Fruit fly (Drosophila melanogaster) whole organism, embryonic: Measurements from ENCODE around the gene Sdhaf3.

Source experiments
- Ada2b ChIP-seq: fragments of 200-800 bp; sonication (Bioruptor generic); IDR thresholded peaks from 2 replicates; pipeline ENCODE4 v1.3.6; 2022; ENCODE audit warnings: missing biosample characterization, missing genetic modification characterization
- CG10565 ChIP-seq: fragments of 200-800 bp; sonication (Bioruptor generic); optimal IDR thresholded peaks from 3 replicates; lab custom pipeline; 2016; ENCODE audit warnings: missing biosample characterization, mild to moderate bottlenecking, missing genetic modification characterization
- CG11093 ChIP-seq: fragments of 200-800 bp; sonication (Bioruptor generic); IDR thresholded peaks from 3 replicates; pipeline ENCODE4 v1.3.6; 2022; ENCODE audit warnings: missing biosample characterization, missing genetic modification characterization
- CG14050 ChIP-seq: fragments of 200-800 bp; sonication (Bioruptor generic); IDR thresholded peaks from 3 replicates; pipeline ENCODE4 v1.3.6; 2022; ENCODE audit warnings: missing biosample characterization, missing genetic modification characterization
- CG16815 ChIP-seq: fragments of 200-800 bp; sonication (Bioruptor generic); optimal IDR thresholded peaks from 3 replicates; lab custom pipeline; 2017; ENCODE audit warnings: missing biosample characterization, mild to moderate bottlenecking, missing genetic modification characterization
- CG17612 ChIP-seq: fragments of 200-800 bp; sonication (Bioruptor generic); IDR thresholded peaks from 2 replicates; pipeline ENCODE4 v1.3.6; 2022; ENCODE audit warnings: missing biosample characterization, missing genetic modification characterization
- CG18764 ChIP-seq: fragments of 200-800 bp; sonication (Bioruptor generic); optimal IDR thresholded peaks from 3 replicates; lab custom pipeline; 2016; ENCODE audit warnings: missing biosample characterization, missing genetic modification characterization
- CG2120 ChIP-seq: fragments of 200-800 bp; sonication (Bioruptor generic); optimal IDR thresholded peaks from 3 replicates; lab custom pipeline; 2016; ENCODE audit warnings: missing biosample characterization, missing genetic modification characterization
- CG31441 ChIP-seq: fragments of 200-800 bp; sonication (Bioruptor generic); IDR thresholded peaks from 2 replicates; pipeline ENCODE4 v1.3.6; 2022; ENCODE audit warnings: missing biosample characterization, missing genetic modification characterization
- CG34422 ChIP-seq: fragments of 200-800 bp; sonication (Bioruptor generic); IDR thresholded peaks from 3 replicates; pipeline ENCODE4 v1.3.6; 2022; ENCODE audit warnings: missing biosample characterization, missing genetic modification characterization
- CG43689 ChIP-seq: fragments of 200-800 bp; sonication (Bioruptor generic); IDR thresholded peaks from 2 replicates; pipeline ENCODE4 v1.3.6; 2022; ENCODE audit warnings: missing biosample characterization, missing genetic modification characterization
- CG6654 ChIP-seq: fragments of 200-800 bp; sonication (Bioruptor generic); optimal IDR thresholded peaks from 2 replicates; lab custom pipeline; 2017; ENCODE audit warnings: missing biosample characterization, mild to moderate bottlenecking, missing genetic modification characterization
- CG6689 ChIP-seq: fragments of 200-800 bp; sonication (Bioruptor generic); IDR thresholded peaks from 2 replicates; pipeline ENCODE4 v1.3.6; 2022; ENCODE audit warnings: missing biosample characterization, missing genetic modification characterization
- CG6791 ChIP-seq: fragments of 200-800 bp; sonication (Bioruptor generic); IDR thresholded peaks from 3 replicates; pipeline ENCODE4 v1.3.6; 2022; ENCODE audit warnings: missing biosample characterization, missing genetic modification characterization; ENCODE audit not compliant: partially characterized antibody
- CG6813 ChIP-seq: fragments of 200-800 bp; sonication (Bioruptor generic); optimal IDR thresholded peaks from 2 replicates; lab custom pipeline; 2017; ENCODE audit warnings: missing biosample characterization, missing genetic modification characterization, mild to moderate bottlenecking, moderate library complexity, missing genetic modification reagents
- CG9797 ChIP-seq: fragments of 200-800 bp; sonication (Bioruptor generic); optimal IDR thresholded peaks from 3 replicates; lab custom pipeline; 2018; ENCODE audit warnings: missing biosample characterization, mild to moderate bottlenecking, missing genetic modification characterization
- Chrac-16 ChIP-seq: fragments of 200-800 bp; sonication (Bioruptor generic); optimal IDR thresholded peaks from 3 replicates; lab custom pipeline; 2016; ENCODE audit warnings: missing biosample characterization, missing genetic modification characterization
- Fer2 ChIP-seq: fragments of 200-800 bp; sonication (Bioruptor generic); optimal IDR thresholded peaks from 2 replicates; lab custom pipeline; 2018; ENCODE audit warnings: missing biosample characterization, mild to moderate bottlenecking, missing genetic modification characterization, moderate library complexity
- HmgZ ChIP-seq: fragments of 200-800 bp; sonication (Bioruptor generic); optimal IDR thresholded peaks from 2 replicates; lab custom pipeline; 2018; ENCODE audit warnings: missing biosample characterization, mild to moderate bottlenecking, missing genetic modification characterization
- Hmr ChIP-seq: fragments of 200-800 bp; sonication (Bioruptor generic); optimal IDR thresholded peaks from 3 replicates; lab custom pipeline; 2017; ENCODE audit warnings: mild to moderate bottlenecking, missing biosample characterization, missing genetic modification reagents, missing genetic modification characterization
- Hsf ChIP-seq: fragments of 200-800 bp; sonication (Bioruptor generic); optimal IDR thresholded peaks from 3 replicates; lab custom pipeline; 2016; ENCODE audit warnings: missing biosample characterization, missing genetic modification characterization
- Tbp ChIP-seq: fragments of >200 bp; optimal IDR thresholded peaks from 2 replicates; lab custom pipeline; 2018; ENCODE audit warnings: missing biosample characterization, missing genetic modification characterization
- Usf ChIP-seq: fragments of 200-800 bp; sonication (Bioruptor generic); optimal IDR thresholded peaks from 2 replicates; lab custom pipeline; 2017; ENCODE audit warnings: missing genotype, missing biosample characterization, missing genetic modification characterization
- ab ChIP-seq: fragments of 200-800 bp; sonication (Bioruptor generic); optimal IDR thresholded peaks from 2 replicates; lab custom pipeline; 2016; ENCODE audit warnings: missing biosample characterization, missing genetic modification characterization
- cas ChIP-seq: fragments of 200-800 bp; sonication (Bioruptor generic); IDR thresholded peaks from 2 replicates; pipeline ENCODE4 v1.3.6; 2022; ENCODE audit warnings: missing biosample characterization, missing genetic modification characterization
- caup ChIP-seq: fragments of 200-800 bp; sonication (Bioruptor generic); optimal IDR thresholded peaks from 3 replicates; lab custom pipeline; 2017; ENCODE audit warnings: missing biosample characterization, mild to moderate bottlenecking, missing genetic modification characterization, moderate library complexity; ENCODE audit not compliant: severe bottlenecking
- chinmo ChIP-seq: fragments of 200-800 bp; sonication (Bioruptor generic); IDR thresholded peaks from 4 replicates; pipeline ENCODE4 v1.3.6; 2022; ENCODE audit warnings: missing biosample characterization, missing genetic modification characterization; ENCODE audit not compliant: partially characterized antibody
- crol ChIP-seq: fragments of 200-800 bp; sonication (Bioruptor generic); IDR thresholded peaks from 2 replicates; pipeline ENCODE4 v1.3.6; 2022; ENCODE audit warnings: missing biosample characterization, missing genetic modification characterization
- crp ChIP-seq, 2 experiments: fragments of 200-800 bp; sonication (Bioruptor generic); optimal IDR thresholded peaks; 2 replicates in 1 of 2; 3 replicates in 1 of 2; lab custom pipeline; 2017; ENCODE audit warnings: missing biosample characterization in 2 of 2, missing genetic modification characterization in 2 of 2, mild to moderate bottlenecking in 1 of 2, moderate library complexity in 1 of 2
- ems ChIP-seq: fragments of 200-800 bp; sonication (Bioruptor generic); optimal IDR thresholded peaks from 3 replicates; lab custom pipeline; 2016; ENCODE audit warnings: missing biosample characterization, missing genetic modification characterization
- exex ChIP-seq: fragments of 200-800 bp; sonication (Bioruptor generic); optimal IDR thresholded peaks from 4 replicates; lab custom pipeline; 2018; ENCODE audit warnings: missing biosample characterization, mild to moderate bottlenecking, missing genetic modification characterization, moderate library complexity
- fd64A ChIP-seq: fragments of 200-800 bp; sonication (Bioruptor generic); optimal IDR thresholded peaks from 3 replicates; lab custom pipeline; 2018; ENCODE audit warnings: missing biosample characterization, mild to moderate bottlenecking, missing genetic modification characterization
- her ChIP-seq: fragments of 200-800 bp; sonication (Bioruptor generic); optimal IDR thresholded peaks from 2 replicates; lab custom pipeline; 2016; ENCODE audit warnings: missing biosample characterization, missing genetic modification characterization
- hkb ChIP-seq, 2 experiments: fragments of 200-800 bp in 1 of 2; fragments of >200 bp in 1 of 2; sonication (Bioruptor generic) in 1 of 2; IDR thresholded peaks in 1 of 2; optimal IDR thresholded peaks in 1 of 2; 2 replicates each; pipeline versions ENCODE4 v1.3.6 to Lab custom; 2017 to 2022; ENCODE audit warnings: missing biosample characterization in 1 of 2, missing genetic modification characterization in 1 of 2
- ind ChIP-seq: fragments of 200-800 bp; sonication (Bioruptor generic); optimal IDR thresholded peaks from 3 replicates; lab custom pipeline; 2016; ENCODE audit warnings: missing biosample characterization, missing genetic modification characterization
- kay ChIP-seq: fragments of 200-800 bp; sonication (Bioruptor generic); optimal IDR thresholded peaks from 2 replicates; lab custom pipeline; 2016; ENCODE audit warnings: missing biosample characterization, missing genetic modification characterization
- lab ChIP-seq: fragments of 200-800 bp; sonication (Bioruptor generic); optimal IDR thresholded peaks from 3 replicates; lab custom pipeline; 2017; ENCODE audit warnings: missing biosample characterization, missing genetic modification characterization, mild to moderate bottlenecking, moderate library complexity, missing genetic modification reagents
- mld ChIP-seq: fragments of 200-800 bp; sonication (Bioruptor generic); IDR thresholded peaks from 3 replicates; pipeline ENCODE4 v1.3.6; 2022; ENCODE audit warnings: missing biosample characterization, missing genetic modification characterization; ENCODE audit not compliant: partially characterized antibody
- onecut ChIP-seq: fragments of 200-800 bp; sonication (Bioruptor generic); IDR thresholded peaks from 2 replicates; pipeline ENCODE4 v1.3.6; 2022; ENCODE audit warnings: missing biosample characterization, missing genetic modification characterization
- peb ChIP-seq: fragments of 200-800 bp; sonication (Bioruptor generic); IDR thresholded peaks from 2 replicates; pipeline ENCODE4 v1.3.6; 2022; ENCODE audit warnings: missing biosample characterization, missing genetic modification characterization
- pho ChIP-seq: fragments of 200-800 bp; sonication (Bioruptor generic); optimal IDR thresholded peaks from 2 replicates; lab custom pipeline; 2016; ENCODE audit warnings: missing biosample characterization, missing genetic modification characterization
- pros ChIP-seq: fragments of 200-800 bp; sonication (Bioruptor generic); optimal IDR thresholded peaks from 3 replicates; lab custom pipeline; 2019; ENCODE audit warnings: missing biosample characterization, mild to moderate bottlenecking, missing genetic modification characterization, moderate library complexity
- pum ChIP-seq: fragments of 200-800 bp; sonication (Bioruptor generic); optimal IDR thresholded peaks from 2 replicates; lab custom pipeline; 2016; ENCODE audit warnings: missing biosample characterization, missing genetic modification characterization
- pzg ChIP-seq: fragments of 200-800 bp; sonication (Bioruptor generic); optimal IDR thresholded peaks from 3 replicates; lab custom pipeline; 2018; ENCODE audit warnings: missing biosample characterization, mild to moderate bottlenecking, missing genetic modification characterization, moderate library complexity
- twi ChIP-seq: fragments of 200-800 bp; optimal IDR thresholded peaks from 2 replicates; lab custom pipeline; 2019; ENCODE audit warnings: missing biosample characterization, mild to moderate bottlenecking, missing genetic modification characterization, moderate library complexity
- usp ChIP-seq: fragments of >200 bp; optimal IDR thresholded peaks from 2 replicates; lab custom pipeline; 2017; ENCODE audit warnings: missing biosample characterization, missing genetic modification characterization
- vvl ChIP-seq: fragments of 200-800 bp; sonication (Bioruptor generic); IDR thresholded peaks from 2 replicates; pipeline ENCODE4 v1.3.6; 2022; ENCODE audit warnings: missing biosample characterization, missing genetic modification characterization
- zf30C ChIP-seq: fragments of 200-800 bp; sonication (Bioruptor generic); optimal IDR thresholded peaks from 3 replicates; lab custom pipeline; 2018; ENCODE audit warnings: missing biosample characterization, mild to moderate bottlenecking, missing genetic modification characterization
- zfh2 ChIP-seq: fragments of 200-800 bp; sonication (Bioruptor generic); optimal IDR thresholded peaks from 2 replicates; lab custom pipeline; 2016; ENCODE audit warnings: missing biosample characterization, missing genetic modification characterization

The Sdhaf3 gene

dm6 chr3R:16448378-16449134 is 33.7 kb downstream of the Sdhaf3 start (continued):
- no peak for TF ChIP-seq ab
- peak; percentile 57 for TF ChIP-seq her (GFP tag; lab: Kevin White, UChicago)
- peak; percentile 76 for TF ChIP-seq peb (GFP tag; lab: Robert Waterston, UW)
- peak; percentile 19 for TF ChIP-seq onecut (GFP tag; lab: Robert Waterston, UW)
- TF ChIP-seq hkb (optimal IDR thresholded peaks at IDR 0.05; lab: Kevin White, UChicago): no peak
- peak; percentile 79 for TF ChIP-seq hkb (GFP tag; IDR thresholded peaks at IDR 0.05; lab: Robert Waterston, UW)
- TF ChIP-seq Hsf (GFP tag; lab: Kevin White, UChicago): peak; percentile 49
- peak; percentile 72 for TF ChIP-seq ind
- peak; percentile 56 for TF ChIP-seq lab
- TF ChIP-seq CG6813 (GFP tag; lab: Kevin White, UChicago): peak; percentile 29
- TF ChIP-seq vvl (GFP tag; lab: Robert Waterston, UW): peak; percentile 80
- peak; percentile 42 for TF ChIP-seq pho (GFP tag; lab: Kevin White, UChicago)
- no peak for TF ChIP-seq exex (tag; lab: Kevin White, UChicago)
- TF ChIP-seq crp (GFP tag; optimal IDR thresholded peaks at IDR 0.05; lab: Kevin White, UChicago): peak in 1 of 2 experiments; percentile 11
- TF ChIP-seq kay (GFP tag; lab: Kevin White, UChicago): no peak
- peak; percentile 66 for TF ChIP-seq CG6654 (GFP tag; lab: Kevin White, UChicago)
- TF ChIP-seq ems (GFP tag; lab: Kevin White, UChicago): no peak
- peak; percentile 47 for TF ChIP-seq Chrac-16 (GFP tag; lab: Kevin White, UChicago)
- TF ChIP-seq chinmo (GFP tag; lab: Robert Waterston, UW): 0 out of 4 replicates have a peak, but pooled peaks have one; percentile 41
- TF ChIP-seq pzg (GFP tag; lab: Kevin White, UChicago): no peak
- peak; percentile 64 for TF ChIP-seq CG16815 (GFP tag; lab: Kevin White, UChicago)
- peak; percentile 56 for TF ChIP-seq Hmr (GFP tag; lab: Kevin White, UChicago)
- TF ChIP-seq twi (tag; lab: Kevin White, UChicago): no peak
- TF ChIP-seq CG6791 (GFP tag; lab: Robert Waterston, UW): no peak
- TF ChIP-seq usp (GFP tag; lab: Kevin White, UChicago): no peak
- TF ChIP-seq CG14050 (GFP tag; lab: Robert Waterston, UW): 0 out of 3 replicates have a peak, but pooled peaks have one; percentile 12
- peak; percentile 73 for TF ChIP-seq cas (GFP tag; lab: Robert Waterston, UW)
- peak; percentile 69 for TF ChIP-seq CG2120 (GFP tag; lab: Kevin White, UChicago)
- TF ChIP-seq CG6689 (GFP tag; lab: Robert Waterston, UW): peak; percentile 72
- peak; percentile 8 for TF ChIP-seq Usf (GFP tag; lab: Kevin White, UChicago)
- TF ChIP-seq Ada2b (GFP tag; lab: Robert Waterston, UW): peak; percentile 81
- TF ChIP-seq CG31441 (GFP tag; lab: Robert Waterston, UW): peak; percentile 82
- TF ChIP-seq CG34422 (GFP tag; lab: Robert Waterston, UW): peak; percentile 17; the same call in 2 of the 3 replicates
- no peak for TF ChIP-seq CG9797 (GFP tag; lab: Kevin White, UChicago)
- TF ChIP-seq crol (GFP tag; lab: Robert Waterston, UW): peak; percentile 68
- TF ChIP-seq Tbp (GFP tag; lab: Kevin White, UChicago): no peak
- peak; percentile 58 for TF ChIP-seq CG18764
- peak; percentile 24 for TF ChIP-seq CG10565
- peak; percentile 25 for TF ChIP-seq pum
- peak; percentile 66 for TF ChIP-seq CG43689 (GFP tag; lab: Robert Waterston, UW)
- peak; percentile 76 for TF ChIP-seq zf30C (GFP tag; lab: Kevin White, UChicago)
- peak; percentile 65 for TF ChIP-seq zfh2 (GFP tag; lab: Kevin White, UChicago)
- TF ChIP-seq HmgZ (tag; lab: Kevin White, UChicago): peak; percentile 73
- TF ChIP-seq CG17612 (GFP tag; lab: Robert Waterston, UW): peak; percentile 54
- TF ChIP-seq fd64A (GFP tag; lab: Kevin White, UChicago): peak; percentile 47
- TF ChIP-seq CG11093 (GFP tag; lab: Robert Waterston, UW): peak; percentile 30
- TF ChIP-seq caup (GFP tag; lab: Kevin White, UChicago): peak; percentile 41
- TF ChIP-seq pros: no peak
- TF ChIP-seq mld: no peak
- peak; percentile 7 for TF ChIP-seq Fer2 (tag; lab: Kevin White, UChicago)
